Worm (Caenorhabditis elegans): ENCODE measurements around the gene C35B1.2.

C35B1.2 gene

DNA sequence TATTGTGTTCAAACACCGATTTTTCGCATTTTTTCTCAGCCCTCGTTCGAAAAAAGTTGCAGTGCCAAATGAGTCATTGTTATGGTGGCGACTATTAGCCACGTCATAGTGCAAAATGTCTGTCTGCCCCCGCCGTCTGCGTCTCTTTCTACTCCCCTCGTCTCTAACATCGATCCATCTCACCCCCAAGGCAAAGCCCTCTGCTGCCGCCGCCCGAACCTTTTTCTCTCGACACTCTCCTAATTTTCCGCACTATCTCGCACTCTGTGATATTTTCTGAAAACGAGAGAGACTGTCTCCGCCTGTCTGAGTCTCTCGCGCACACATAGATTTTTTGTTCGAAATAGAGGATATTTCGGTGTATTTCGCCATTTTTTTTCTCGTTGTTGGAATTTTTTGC, 7.1 kb downstream of the C35B1.2 start:
- TF ChIP-seq unc-62 (GFP tag; optimal IDR thresholded peaks at IDR 0.05) (peak; percentile 19), unc-120 (tag; optimal IDR thresholded peaks at IDR 0.05; ENCODE audit: poor library complexity, severe bottlenecking) (peak; percentile 36), nhr-12 (tag; optimal IDR thresholded peaks at IDR 0.05) (no peak), nhr-237 (tag; optimal IDR thresholded peaks at IDR 0.05) (peak; percentile 17), drap-1 (GFP tag; optimal IDR thresholded peaks at IDR 0.05) (no peak), blmp-1 (tag; optimal IDR thresholded peaks at IDR 0.05) (no peak), nhr-28 (tag; optimal IDR thresholded peaks at IDR 0.05) (no peak), ces-1 (GFP tag; optimal IDR thresholded peaks at IDR 0.05) (peak; percentile 56), ham-2 (GFP tag; optimal IDR thresholded peaks at IDR 0.05) (peak; percentile 17)

DNA sequence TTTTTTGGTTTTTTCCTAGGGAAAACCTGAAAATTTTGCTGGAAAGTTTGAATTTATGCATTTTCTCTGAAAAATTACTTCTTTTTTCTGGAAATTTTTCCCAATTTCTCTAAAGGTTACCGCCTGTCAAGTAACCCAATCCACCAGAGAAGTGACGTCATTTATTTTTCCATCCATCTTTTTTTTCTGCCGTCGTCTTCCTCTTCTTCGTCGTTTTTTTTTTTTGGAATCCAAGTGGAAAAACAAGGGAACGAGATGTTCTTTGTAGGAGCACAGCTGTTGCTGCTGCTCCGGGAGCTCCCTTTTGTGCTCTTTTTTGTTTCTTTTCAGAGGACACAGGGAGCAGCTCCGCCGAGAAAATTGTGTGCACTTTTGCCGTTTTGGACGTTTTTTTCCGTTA, 8.4 kb downstream of the C35B1.2 start:
- TF ChIP-seq sem-2 (GFP tag; optimal IDR thresholded peaks at IDR 0.05): no peak
- TF ChIP-seq hlh-1 (tag; optimal IDR thresholded peaks at IDR 0.05): no peak
- no peak for TF ChIP-seq lin-13 (tag; optimal IDR thresholded peaks at IDR 0.05)
- TF ChIP-seq elt-1 (tag; optimal IDR thresholded peaks at IDR 0.05; ENCODE audit: borderline replicate concordance, insufficient read depth): no peak

DNA sequence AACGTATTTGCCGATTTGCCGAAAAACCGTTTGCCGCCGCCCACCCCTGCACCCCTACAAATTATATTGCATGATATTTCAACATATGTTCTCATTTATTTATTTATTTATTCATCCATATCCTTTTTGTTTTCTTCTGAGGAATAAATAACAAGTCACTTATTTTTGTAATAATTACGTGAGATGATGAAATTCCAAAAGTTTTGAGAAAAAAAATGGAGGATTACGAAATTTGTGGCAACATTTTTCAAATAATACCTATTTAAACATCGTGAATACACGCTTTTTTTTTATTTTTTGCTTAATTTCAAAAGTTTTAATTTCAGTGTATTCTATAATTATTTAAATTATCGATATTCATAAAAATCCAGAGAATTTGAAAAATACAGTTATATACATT, 10.9 kb downstream of the C35B1.2 start:
- TF ChIP-seq ceh-43 (GFP tag; optimal IDR thresholded peaks at IDR 0.05) (no peak), elt-1 (tag; optimal IDR thresholded peaks at IDR 0.05; ENCODE audit: borderline replicate concordance, insufficient read depth) (no peak), ces-1 (GFP tag; optimal IDR thresholded peaks at IDR 0.05) (no peak), cnd-1 (tag; optimal IDR thresholded peaks at IDR 0.05) (no peak), ceh-39 (tag; optimal IDR thresholded peaks at IDR 0.05) (no peak), unc-62 (GFP tag; optimal IDR thresholded peaks at IDR 0.05) (no peak), ztf-11 (tag; optimal IDR thresholded peaks at IDR 0.05) (no peak), drap-1 (GFP tag; optimal IDR thresholded peaks at IDR 0.05) (no peak), nhr-28 (tag; optimal IDR thresholded peaks at IDR 0.05) (no peak), sptf-1 (tag; optimal IDR thresholded peaks at IDR 0.05) (no peak), flh-1 (GFP tag; optimal IDR thresholded peaks at IDR 0.05) (no peak), sem-2 (GFP tag; optimal IDR thresholded peaks at IDR 0.05) (no peak)

DNA sequence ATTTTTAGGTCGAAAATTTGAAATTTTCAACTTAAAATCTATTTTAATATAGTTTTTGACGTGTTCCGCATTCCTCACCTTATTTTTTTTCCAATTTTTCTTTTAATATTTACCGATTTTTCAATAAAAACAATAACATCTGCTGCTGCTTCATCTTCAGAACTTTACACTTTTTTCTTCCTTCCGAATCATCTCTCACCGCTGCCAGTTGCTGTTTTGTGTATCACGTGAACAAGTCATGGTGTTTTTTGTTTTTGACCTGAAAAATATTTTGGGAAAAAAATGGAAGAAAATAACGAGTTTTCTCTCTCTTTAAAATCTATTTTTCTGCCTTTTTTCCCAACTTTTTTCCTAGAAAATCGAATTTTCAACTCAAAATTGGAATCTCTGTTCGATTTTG, 13.8 kb downstream of the C35B1.2 start:
- TF ChIP-seq nhr-76 (tag; optimal IDR thresholded peaks at IDR 0.05): no peak
- no peak for TF ChIP-seq tbx-8 (GFP tag; optimal IDR thresholded peaks at IDR 0.05)
- peak; percentile 13 for TF ChIP-seq hlh-1 (tag; optimal IDR thresholded peaks at IDR 0.05)

DNA sequence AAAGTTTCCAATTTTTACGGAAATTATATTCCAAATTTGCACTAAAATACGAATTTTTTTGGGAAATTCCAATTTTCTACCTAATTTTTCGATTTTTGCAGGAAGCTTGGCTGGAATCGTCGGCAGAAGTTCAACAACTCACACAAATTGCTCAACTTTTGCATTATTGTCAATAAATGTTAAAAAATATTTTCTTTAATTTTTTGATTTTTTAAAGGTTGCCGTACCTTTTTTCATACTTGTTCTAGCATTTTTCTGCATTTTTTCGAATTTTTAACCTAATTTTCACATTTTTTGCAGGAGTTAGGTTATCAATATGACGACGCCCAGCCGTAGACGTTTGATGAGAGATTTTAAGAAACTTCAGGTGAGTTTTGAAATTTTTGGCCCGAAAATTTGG, 16.7 kb downstream of the C35B1.2 start, which contains the start of gene ubc-1:
TSS of gene ubc-1 (plus strand) at position 301 of the 400 bp plus-strand sequence.
- TF ChIP-seq nhr-12 (tag; optimal IDR thresholded peaks at IDR 0.05) (no peak), nhr-237 (tag; optimal IDR thresholded peaks at IDR 0.05) (no peak), lsy-2 (tag; optimal IDR thresholded peaks at IDR 0.05) (no peak), lin-32 (GFP tag; optimal IDR thresholded peaks at IDR 0.05) (no peak), mep-1 (tag; optimal IDR thresholded peaks at IDR 0.05) (no peak), sem-2 (GFP tag; optimal IDR thresholded peaks at IDR 0.05) (no peak), nhr-28 (tag; optimal IDR thresholded peaks at IDR 0.05) (no peak), nhr-2 (tag; optimal IDR thresholded peaks at IDR 0.05) (no peak), ham-2 (GFP tag; optimal IDR thresholded peaks at IDR 0.05) (no peak), snpc-4 (tag; optimal IDR thresholded peaks at IDR 0.05) (no peak), tbx-8 (GFP tag; optimal IDR thresholded peaks at IDR 0.05) (no peak), pha-4 (tag; optimal IDR thresholded peaks at IDR 0.05) (no peak), unc-39 (tag; optimal IDR thresholded peaks at IDR 0.05) (no peak)

DNA sequence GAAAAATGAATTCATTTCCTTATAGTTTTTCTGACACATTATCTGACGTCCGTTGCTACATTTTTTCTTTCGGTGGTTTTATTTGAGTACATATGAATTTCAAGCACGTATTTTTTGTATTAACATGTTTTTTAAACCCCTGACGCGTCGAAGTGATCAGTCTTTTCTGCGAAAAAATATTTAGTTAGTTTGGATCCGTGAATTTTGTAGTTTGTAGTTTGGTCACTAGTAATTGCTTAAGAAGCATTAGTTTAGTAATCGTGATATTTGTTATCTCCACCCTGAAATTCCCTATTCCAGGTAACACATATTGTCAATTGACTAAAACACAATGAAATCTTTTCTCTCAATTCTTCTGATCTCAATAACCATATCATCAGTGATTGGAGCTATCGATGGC, 22.8 kb downstream of the C35B1.2 start, which contains the start of gene C35B1.7:
TSS of gene C35B1.7 (plus strand) at position 301 of the 400 bp plus-strand sequence.
- no peak for TF ChIP-seq mab-5 (tag; optimal IDR thresholded peaks at IDR 0.05)
- TF ChIP-seq nhr-28 (tag; optimal IDR thresholded peaks at IDR 0.05): no peak
- TF ChIP-seq tbx-8 (GFP tag; optimal IDR thresholded peaks at IDR 0.05): no peak
- no peak for TF ChIP-seq nhr-2 (tag; optimal IDR thresholded peaks at IDR 0.05)
- no peak for TF ChIP-seq nhr-237 (tag; optimal IDR thresholded peaks at IDR 0.05)
- no peak for TF ChIP-seq unc-120 (tag; optimal IDR thresholded peaks at IDR 0.05; ENCODE audit: poor library complexity, severe bottlenecking)
- no peak for TF ChIP-seq sptf-1 (tag; optimal IDR thresholded peaks at IDR 0.05)
- TF ChIP-seq ztf-11 (tag; optimal IDR thresholded peaks at IDR 0.05): no peak
